Fruit fly (Drosophila melanogaster) whole organism: ENCODE data around the gene Ubqn.

Source experiments
- CG8478 ChIP-seq: fragments of >200 bp; optimal IDR thresholded peaks from 2 replicates; lab custom pipeline; 2018; ENCODE audit warnings: inconsistent platforms
- Dll ChIP-seq: fragments of >200 bp; optimal IDR thresholded peaks from 2 replicates; lab custom pipeline; 2017
- EcR ChIP-seq, 2 experiments: fragments of >200 bp; optimal IDR thresholded peaks; 2 replicates each; lab custom pipeline; 2017; ENCODE audit warnings: missing biosample characterization in 2 of 2, missing genetic modification characterization in 2 of 2, missing genetic modification reagents in 2 of 2
- pan ChIP-seq: fragments of >200 bp; optimal IDR thresholded peaks from 2 replicates; lab custom pipeline; 2017
- psq ChIP-seq: fragments of >200 bp; optimal IDR thresholded peaks from 2 replicates; lab custom pipeline; 2017
- usp ChIP-seq: fragments of >200 bp; optimal IDR thresholded peaks from 2 replicates; lab custom pipeline; 2017; ENCODE audit warnings: missing biosample characterization, missing genetic modification characterization, mixed read lengths

Ubqn gene

DNA sequence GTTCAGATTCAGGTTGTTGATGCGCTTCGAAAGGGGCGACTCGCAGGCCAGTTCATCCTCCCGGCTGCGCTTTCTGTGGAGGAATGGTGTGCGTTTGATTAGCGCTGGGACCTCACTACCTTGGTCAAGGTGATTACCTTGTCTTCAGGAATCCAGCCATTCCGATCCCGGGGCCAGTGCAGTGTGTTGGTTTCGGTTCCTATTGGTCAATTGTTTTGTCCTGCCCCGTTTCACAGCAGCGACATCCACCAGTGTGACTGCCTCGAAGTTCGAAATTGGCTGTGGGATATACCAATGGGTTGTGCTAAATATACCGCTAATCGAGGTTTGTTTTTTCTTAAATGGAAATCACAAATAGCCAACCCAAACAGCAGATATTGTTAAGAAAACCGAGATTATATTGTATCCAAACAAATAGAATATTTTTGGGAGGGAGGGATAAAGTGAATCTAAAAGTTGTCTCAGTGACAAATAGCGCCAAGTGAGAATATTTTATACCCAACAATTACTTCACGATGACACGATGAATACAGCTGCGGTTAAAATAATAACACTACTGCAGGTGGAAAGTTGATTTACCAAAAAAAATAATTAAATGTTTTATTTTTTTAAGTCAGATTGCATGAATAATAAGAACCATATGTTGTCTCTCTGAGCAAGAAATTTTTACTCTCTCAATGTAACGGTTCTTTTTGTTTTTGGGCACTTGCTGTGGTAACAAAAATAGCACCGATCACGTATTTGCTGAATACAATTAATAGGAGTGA, 11.4 kb downstream of the Ubqn start, which contains the start of gene CG14229:
CG14229 (minus strand) TSS at position 459 of the 767 bp plus-strand sequence.
- TF ChIP-seq EcR (GFP tag; optimal IDR thresholded peaks at IDR 0.05; lab: Kevin White, UChicago) (no peak), pan (lab: Kevin White, UChicago) (no peak), CG8478 (lab: Kevin White, UChicago) (no peak), Dll (lab: Kevin White, UChicago) (no peak), usp (GFP tag; lab: Kevin White, UChicago) (no peak), psq (lab: Kevin White, UChicago) (no peak)

DNA sequence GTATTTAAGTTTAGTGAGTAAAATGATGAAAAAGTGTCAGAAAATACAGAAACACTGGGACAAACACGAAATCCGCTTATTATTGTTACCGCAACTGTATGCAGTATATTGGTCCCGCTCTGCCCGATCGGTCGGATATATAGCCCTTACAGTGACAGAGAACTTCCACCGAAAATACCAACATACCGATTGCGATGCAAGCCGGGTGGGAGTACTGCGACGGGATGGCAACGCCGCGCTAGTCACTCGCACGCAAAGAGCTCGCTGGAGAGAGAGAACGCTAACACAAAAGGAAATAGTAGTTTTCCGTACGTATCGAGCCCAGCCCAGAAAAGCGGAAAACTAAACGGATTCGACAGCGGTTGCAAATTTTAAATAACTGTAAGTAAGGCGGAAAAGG, 13.2 kb downstream of the Ubqn start, which contains the start of gene Cdc42:
Cdc42 (plus strand) TSS at position 247 of the 400 bp plus-strand sequence.
- TF ChIP-seq Dll (lab: Kevin White, UChicago) (no peak), EcR (GFP tag; optimal IDR thresholded peaks at IDR 0.05; lab: Kevin White, UChicago) (no peak), usp (GFP tag; lab: Kevin White, UChicago) (no peak), pan (lab: Kevin White, UChicago) (no peak), CG8478 (lab: Kevin White, UChicago) (no peak), psq (lab: Kevin White, UChicago) (no peak)

DNA sequence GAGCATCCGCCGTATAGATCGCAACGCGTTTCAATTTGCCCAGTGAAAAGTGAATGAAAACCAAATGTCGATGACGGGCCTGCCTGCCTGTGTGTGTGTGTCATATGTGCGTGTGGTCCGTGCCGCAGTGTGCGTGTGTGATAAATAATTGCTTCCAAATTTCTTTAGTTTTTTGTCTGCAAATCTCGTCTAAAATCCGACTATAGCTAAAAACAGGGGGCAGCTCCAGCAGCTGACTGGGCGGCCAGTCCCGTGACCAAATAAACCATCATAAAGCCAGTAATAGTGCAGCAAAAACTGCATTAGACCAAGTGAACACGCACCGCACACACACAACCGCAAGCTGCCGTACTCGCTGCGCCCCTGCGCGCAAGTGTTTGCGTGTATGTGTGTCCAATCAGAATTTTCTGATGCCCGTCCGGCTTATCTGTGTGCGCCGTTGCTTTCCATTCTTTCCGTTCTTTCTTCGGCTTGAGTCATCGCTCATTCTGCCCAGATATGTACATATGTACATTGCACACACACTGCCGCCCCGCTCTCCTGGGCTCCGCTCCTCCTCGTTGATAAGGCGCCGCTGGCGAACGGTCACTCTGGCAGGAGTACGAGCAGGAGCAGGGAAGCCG, 13.8 kb downstream of the Ubqn start:
- TF ChIP-seq Dll (lab: Kevin White, UChicago): peak; percentile 12
- peak; percentile 6 for TF ChIP-seq CG8478 (lab: Kevin White, UChicago)
- no peak for TF ChIP-seq usp (GFP tag; lab: Kevin White, UChicago)

DNA sequence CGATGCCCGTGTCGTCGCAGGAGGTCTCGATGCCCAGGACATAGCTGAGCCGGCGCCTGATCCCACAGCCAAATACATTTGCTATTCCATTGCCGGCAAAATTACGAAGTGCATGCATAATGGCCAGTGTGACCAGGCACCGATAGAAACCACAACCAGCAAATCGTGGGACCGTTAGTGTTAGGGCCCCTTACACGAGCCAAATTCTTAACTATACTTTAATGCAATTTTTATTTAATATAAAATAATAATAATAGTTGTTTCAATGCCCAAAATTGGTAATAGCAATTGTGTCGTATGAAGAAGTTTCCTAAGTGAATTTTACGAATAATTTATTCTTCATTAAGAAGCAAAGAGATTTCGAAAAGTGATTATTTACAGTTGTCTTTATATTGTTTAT, 18.0 kb downstream of the Ubqn start, which contains the start of gene Tcs4:
Tcs4 (minus strand) TSS at position 145 of the 400 bp plus-strand sequence.
- TF ChIP-seq EcR (GFP tag; optimal IDR thresholded peaks at IDR 0.05; lab: Kevin White, UChicago): no peak
- TF ChIP-seq usp (GFP tag; lab: Kevin White, UChicago): no peak
- TF ChIP-seq pan (lab: Kevin White, UChicago): no peak
- TF ChIP-seq CG8478 (lab: Kevin White, UChicago): no peak
- no peak for TF ChIP-seq psq (lab: Kevin White, UChicago)
- TF ChIP-seq Dll (lab: Kevin White, UChicago): no peak

DNA sequence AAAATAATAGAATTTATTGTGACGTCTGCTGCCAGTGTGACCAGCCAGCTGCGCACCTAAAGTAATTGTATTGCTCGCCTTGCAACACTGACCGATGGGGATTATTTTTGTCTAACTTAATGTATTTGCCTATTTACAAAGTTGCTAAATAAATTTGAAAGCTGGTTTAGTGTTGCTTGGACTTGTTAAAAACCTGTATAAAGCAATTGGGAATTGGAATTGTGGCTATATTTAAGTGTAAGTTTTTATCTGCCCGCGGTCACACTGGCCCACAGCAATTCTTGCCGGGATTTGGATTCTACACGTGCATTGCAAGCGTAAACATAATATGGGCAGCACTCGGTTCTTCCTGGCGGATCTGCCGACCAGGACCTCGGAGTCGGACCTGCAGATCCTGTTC, 20.5 kb downstream of the Ubqn start, which contains the start of the genes CG14230 and CG14232:
CG14230 (plus strand) TSS at position 94 of the 400 bp plus-strand sequence.
CG14232 (minus strand) TSS at position 177 of the 400 bp plus-strand sequence.
- TF ChIP-seq Dll (lab: Kevin White, UChicago) (no peak), EcR (GFP tag; optimal IDR thresholded peaks at IDR 0.05; lab: Kevin White, UChicago) (no peak), usp (GFP tag; lab: Kevin White, UChicago) (no peak), pan (lab: Kevin White, UChicago) (no peak), psq (lab: Kevin White, UChicago) (no peak), CG8478 (lab: Kevin White, UChicago) (no peak)

DNA sequence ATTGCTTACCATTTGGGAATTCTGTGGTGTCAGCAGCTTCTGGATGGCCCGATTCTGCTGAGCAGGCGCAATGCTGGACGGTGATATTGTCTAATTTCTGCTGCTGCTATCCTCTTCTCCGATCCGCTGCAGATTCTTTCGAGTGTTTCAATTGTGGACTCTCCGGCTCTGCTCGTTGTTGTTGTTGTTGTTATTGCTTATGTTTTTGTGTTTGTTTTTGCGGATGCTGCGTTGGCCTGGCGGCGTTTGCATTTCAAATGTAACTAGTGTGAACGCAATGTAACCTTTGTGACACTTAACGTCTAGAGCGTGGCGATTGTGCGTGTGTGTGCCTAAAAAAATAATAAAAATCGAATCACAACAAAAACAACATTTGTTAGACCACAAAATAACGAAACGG, 28.3 kb downstream of the Ubqn start:
- TF ChIP-seq psq (lab: Kevin White, UChicago) (no peak), CG8478 (lab: Kevin White, UChicago) (no peak), usp (GFP tag; lab: Kevin White, UChicago) (no peak), pan (lab: Kevin White, UChicago) (no peak), Dll (lab: Kevin White, UChicago) (no peak), EcR (GFP tag; optimal IDR thresholded peaks at IDR 0.05; lab: Kevin White, UChicago) (no peak)

DNA sequence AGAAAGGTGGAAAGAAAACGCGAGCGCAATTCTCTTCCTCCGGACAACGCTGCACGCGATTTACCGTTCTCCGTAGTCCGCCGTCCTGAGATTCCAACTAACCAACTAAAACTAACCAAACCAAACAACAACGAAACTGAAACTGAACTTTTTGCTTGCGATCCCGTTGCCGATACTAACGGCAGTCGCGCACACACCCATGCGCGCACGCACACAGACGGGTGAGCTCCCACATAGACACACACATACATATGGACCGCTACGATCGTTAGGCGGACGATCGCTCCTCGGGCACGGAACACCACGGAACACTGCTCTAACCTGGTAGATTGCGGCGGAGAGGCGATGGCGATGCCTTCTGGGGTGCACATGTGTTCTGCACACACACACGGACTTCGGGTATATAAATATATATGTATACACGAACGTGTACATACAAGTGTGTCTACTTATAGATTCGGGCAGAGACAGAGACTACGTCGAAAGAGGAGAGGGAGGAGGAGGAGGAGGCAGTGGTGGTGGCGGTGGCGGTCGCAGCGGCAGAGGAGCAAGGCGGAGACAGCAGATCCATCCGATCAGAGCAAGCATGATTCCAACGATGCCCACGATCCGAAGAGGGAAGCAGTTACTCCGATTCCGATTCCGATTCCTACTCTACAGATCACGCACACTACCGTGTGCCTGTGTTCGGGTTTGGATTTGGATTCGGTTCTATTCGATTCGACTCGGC, 29.5 kb downstream of the Ubqn start, which contains the start of gene meso18E:
meso18E (minus strand) TSS at position 148 of the 730 bp plus-strand sequence.
- no peak for TF ChIP-seq usp (GFP tag; lab: Kevin White, UChicago)

DNA sequence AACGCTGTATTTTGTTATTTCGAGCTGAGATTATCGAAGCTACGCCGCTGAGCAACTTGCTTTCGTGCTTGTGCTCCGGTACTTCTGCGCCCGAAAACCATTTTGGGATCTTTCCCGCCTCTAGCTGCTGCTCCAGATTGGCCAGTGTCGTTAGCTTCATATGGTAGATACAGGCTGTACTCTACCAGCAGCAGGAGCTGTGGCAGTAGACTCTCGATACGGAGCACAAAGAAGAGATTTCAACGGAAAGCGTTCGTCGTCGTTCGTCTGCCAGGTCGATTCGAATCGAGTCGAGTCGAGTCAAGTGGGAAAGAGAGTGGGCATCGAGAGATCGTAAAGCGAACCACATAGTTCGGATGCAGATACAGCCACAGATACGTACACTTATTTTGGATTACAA, 31.2 kb downstream of the Ubqn start:
- TF ChIP-seq pan (lab: Kevin White, UChicago) (no peak), usp (GFP tag; lab: Kevin White, UChicago) (no peak), psq (lab: Kevin White, UChicago) (no peak), Dll (lab: Kevin White, UChicago) (no peak), EcR (GFP tag; optimal IDR thresholded peaks at IDR 0.05; lab: Kevin White, UChicago) (no peak), CG8478 (lab: Kevin White, UChicago) (no peak)

DNA sequence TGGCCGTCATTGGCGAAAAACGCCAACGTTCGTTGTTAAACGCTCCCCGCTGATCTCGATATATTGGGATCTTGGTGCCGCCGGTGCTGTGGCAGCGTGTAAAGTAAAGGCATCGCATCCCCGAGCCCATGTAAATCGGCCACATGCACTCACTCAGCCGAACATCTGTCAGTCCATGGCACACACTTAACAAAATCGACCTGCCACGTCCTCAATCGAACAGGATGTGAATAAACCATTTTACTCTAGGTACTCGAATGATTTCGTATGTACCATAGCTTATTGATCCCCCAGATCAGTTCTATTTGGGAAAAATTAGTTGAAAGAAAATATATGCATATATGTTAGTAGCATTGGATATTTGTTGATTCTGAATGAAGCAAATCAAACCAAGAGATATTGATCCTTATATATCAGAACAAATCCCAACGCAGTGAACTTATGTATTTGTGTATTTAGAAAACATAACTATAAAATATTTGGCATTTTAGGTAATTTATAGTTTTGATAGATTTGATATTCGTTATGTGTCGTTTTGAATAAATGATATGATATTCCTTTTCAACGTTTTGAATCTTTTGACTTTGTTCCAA, 32.8 kb downstream of the Ubqn start:
- no peak for TF ChIP-seq EcR (GFP tag; optimal IDR thresholded peaks at IDR 0.05; lab: Kevin White, UChicago)
- TF ChIP-seq Dll (lab: Kevin White, UChicago): no peak

DNA sequence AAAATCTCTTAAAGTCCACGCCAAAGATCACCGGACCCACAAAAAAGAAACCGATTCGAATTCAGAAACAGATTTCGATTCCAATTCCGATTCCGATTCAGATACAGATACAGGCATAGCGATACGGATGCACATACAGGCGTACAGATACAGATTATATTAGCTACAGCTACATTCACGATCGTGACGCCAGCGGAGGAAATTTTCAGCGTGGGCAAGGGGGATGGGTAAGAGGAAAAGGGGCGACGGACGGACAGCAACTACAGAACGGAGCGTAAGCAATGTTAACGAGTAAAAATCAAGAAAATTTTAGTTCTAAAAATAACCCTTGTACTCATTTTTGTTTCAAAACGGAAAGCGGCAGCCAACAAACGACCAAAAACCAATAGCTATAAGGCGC, 33.4 kb downstream of the Ubqn start:
- TF ChIP-seq usp (GFP tag; lab: Kevin White, UChicago) (no peak), EcR (GFP tag; optimal IDR thresholded peaks at IDR 0.05; lab: Kevin White, UChicago) (no peak), Dll (lab: Kevin White, UChicago) (no peak), CG8478 (lab: Kevin White, UChicago) (no peak)
